Worm (Caenorhabditis elegans): ENCODE measurements around the gene F18E3.11.

- TF ChIP-seq egl-27 (tag; optimal IDR thresholded peaks at IDR 0.05) (no peak), aha-1 (tag) (no peak), fos-1 (tag; optimal IDR thresholded peaks at IDR 0.05) (no peak), madf-9 (GFP tag; conservative IDR thresholded peaks at IDR 0.05) (no peak), lim-7 (GFP tag; IDR thresholded peaks at IDR 0.05) (no peak), hlh-11 (tag; optimal IDR thresholded peaks at IDR 0.05) (no peak), unc-62 (GFP tag; optimal IDR thresholded peaks at IDR 0.05 in 1 of 2) (no peak), unc-62 (tag; optimal IDR thresholded peaks at IDR 0.05) (no peak), hlh-30 (tag; optimal IDR thresholded peaks at IDR 0.05; ENCODE audit: insufficient read depth) (no peak), ZK337.2 (GFP tag; IDR thresholded peaks at IDR 0.05) (no peak), tra-1 (GFP tag; IDR thresholded peaks at IDR 0.05) (no peak)
Measured at ce11 chrV:7428880-7429279, 15.6 kb downstream of the F18E3.11 start, which contains the start of gene srw-69.
